Fruit fly (Drosophila melanogaster): ENCODE results near the gene Trmt112.

Gene Trmt112

dm6 chr3L:21171905-21172304 lies 44.7 kb downstream of the Trmt112 start, which contains the start of gene Ac78C (continued):
- TF ChIP-seq lola (GFP tag; optimal IDR thresholded peaks at IDR 0.05) (no peak), CG5245 (GFP tag; optimal IDR thresholded peaks at IDR 0.05) (peak; percentile 73), salm (tag; optimal IDR thresholded peaks at IDR 0.05) (peak; percentile 69), CG11247 (GFP tag; IDR thresholded peaks at IDR 0.05) (peak; percentile 86), crc (GFP tag; optimal IDR thresholded peaks at IDR 0.05) (peak; percentile 88), PHDP (tag; optimal IDR thresholded peaks at IDR 0.05) (peak; percentile 86), GATAe (GFP tag; conservative IDR thresholded peaks at IDR 0.05) (peak; percentile 40; the same call in 1 of the 2 replicates), CG11085 (GFP tag; IDR thresholded peaks at IDR 0.05) (peak; percentile 82), sd (tag; optimal IDR thresholded peaks at IDR 0.05) (peak; percentile 80), btn (GFP tag; optimal IDR thresholded peaks at IDR 0.05) (peak; percentile 77), Sox100B (GFP tag; optimal IDR thresholded peaks at IDR 0.05) (peak; percentile 62), CG10209 (GFP tag; optimal IDR thresholded peaks at IDR 0.05) (peak; percentile 72), Fer2 (tag; optimal IDR thresholded peaks at IDR 0.05) (peak; percentile 88), sisA (GFP tag; IDR thresholded peaks at IDR 0.05) (peak; percentile 85), Gug (GFP tag; IDR thresholded peaks at IDR 0.05) (peak; percentile 90), p53 (GFP tag; optimal IDR thresholded peaks at IDR 0.05) (peak; percentile 90), CG6791 (GFP tag; IDR thresholded peaks at IDR 0.05; ENCODE audit: partially characterized antibody) (no peak; the same call in 2 of the 3 replicates), CG7928 (GFP tag; optimal IDR thresholded peaks at IDR 0.05) (peak; percentile 65), Xbp1 (GFP tag; optimal IDR thresholded peaks at IDR 0.05) (peak; percentile 91), CG6689 (GFP tag; IDR thresholded peaks at IDR 0.05) (peak; percentile 78), jumu (GFP tag; optimal IDR thresholded peaks at IDR 0.05) (peak; percentile 85), CG18764 (GFP tag; optimal IDR thresholded peaks at IDR 0.05) (peak; percentile 76), CG1792 (GFP tag; optimal IDR thresholded peaks at IDR 0.05) (peak; percentile 67), CG14667 (GFP tag; IDR thresholded peaks at IDR 0.05) (peak; percentile 68), CG16815 (GFP tag; optimal IDR thresholded peaks at IDR 0.05) (peak; percentile 58), CG12071 (GFP tag; optimal IDR thresholded peaks at IDR 0.05) (peak; percentile 95), gcm2 (GFP tag; optimal IDR thresholded peaks at IDR 0.05) (peak; percentile 74), kah (GFP tag; optimal IDR thresholded peaks at IDR 0.05) (peak; percentile 99), ranshi (GFP tag; IDR thresholded peaks at IDR 0.05) (peak; percentile 89), CG15514 (GFP tag; optimal IDR thresholded peaks at IDR 0.05) (peak; percentile 87), CG13123 (GFP tag; optimal IDR thresholded peaks at IDR 0.05) (peak; percentile 47), CG17361 (GFP tag; IDR thresholded peaks at IDR 0.05) (peak; percentile 57; the same call in 1 of the 3 replicates), CG7963 (GFP tag; IDR thresholded peaks at IDR 0.05; ENCODE audit: partially characterized antibody) (no peak), inv (GFP tag; IDR thresholded peaks at IDR 0.05; ENCODE audit: partially characterized antibody) (peak; percentile 59), CG34376 (GFP tag; optimal IDR thresholded peaks at IDR 0.05) (peak; percentile 96), CG30431 (GFP tag; optimal IDR thresholded peaks at IDR 0.05) (peak; percentile 54), CG2889 (GFP tag; IDR thresholded peaks at IDR 0.05) (peak; percentile 72), Ets97D (GFP tag; optimal IDR thresholded peaks at IDR 0.05) (peak; percentile 69), CG1233 (GFP tag; optimal IDR thresholded peaks at IDR 0.05) (peak; percentile 86), CG6765 (GFP tag; optimal IDR thresholded peaks at IDR 0.05) (peak; percentile 84), CG9817 (tag; optimal IDR thresholded peaks at IDR 0.05) (peak; percentile 92), sqz (GFP tag; optimal IDR thresholded peaks at IDR 0.05) (peak; percentile 22), CG4854 (GFP tag; optimal IDR thresholded peaks at IDR 0.05) (peak; percentile 80), CG6272 (GFP tag; IDR thresholded peaks at IDR 0.05) (peak; percentile 73), Oli (tag; optimal IDR thresholded peaks at IDR 0.05) (peak; percentile 77), wor (GFP tag; IDR thresholded peaks at IDR 0.05) (peak; percentile 49; the same call in 1 of the 2 replicates), CG8281 (tag; optimal IDR thresholded peaks at IDR 0.05) (peak; percentile 71), D19B (GFP tag; optimal IDR thresholded peaks at IDR 0.05) (peak; percentile 80), Dad (GFP tag; optimal IDR thresholded peaks at IDR 0.05) (peak; percentile 91), CG1529 (GFP tag; optimal IDR thresholded peaks at IDR 0.05) (peak; percentile 46)
